Fruit fly (Drosophila melanogaster) whole organism, adult: ENCODE measurements around the gene Doc1.

ENCODE experiments used
- CG12768 ChIP-seq: fragments of 200-800 bp; sonication (Bioruptor generic); optimal IDR thresholded peaks from 2 replicates; lab custom pipeline; 2017; ENCODE audit warnings: missing biosample characterization, missing genetic modification characterization, mild to moderate bottlenecking, moderate library complexity, missing genetic modification reagents
- CG1620 ChIP-seq: fragments of 200-800 bp; sonication (Bioruptor generic); optimal IDR thresholded peaks from 2 replicates; lab custom pipeline; 2016; ENCODE audit warnings: missing biosample characterization, missing genetic modification characterization
- CG5204 ChIP-seq: fragments of 200-800 bp; sonication (Bioruptor generic); optimal IDR thresholded peaks from 2 replicates; lab custom pipeline; 2016; ENCODE audit warnings: missing biosample characterization, missing genetic modification characterization
- CG7045 ChIP-seq: fragments of 200-800 bp; sonication (Bioruptor generic); optimal IDR thresholded peaks from 2 replicates; lab custom pipeline; 2017; ENCODE audit warnings: missing biosample characterization, mild to moderate bottlenecking, missing genetic modification characterization
- Clk ChIP-seq: fragments of 200-800 bp; sonication (Bioruptor generic); optimal IDR thresholded peaks from 2 replicates; lab custom pipeline; 2017; ENCODE audit warnings: missing biosample characterization, missing genetic modification characterization
- Crg-1 ChIP-seq: fragments of 200-800 bp; sonication (Bioruptor generic); optimal IDR thresholded peaks from 2 replicates; lab custom pipeline; 2016; ENCODE audit warnings: missing biosample characterization, missing genetic modification characterization
- Mnt ChIP-seq: fragments of 200-800 bp; sonication (Bioruptor generic); optimal IDR thresholded peaks from 2 replicates; lab custom pipeline; 2016; ENCODE audit warnings: missing biosample characterization, mild to moderate bottlenecking, missing genetic modification characterization
- cic ChIP-seq: fragments of 200-800 bp; sonication (Bioruptor generic); optimal IDR thresholded peaks from 2 replicates; lab custom pipeline; 2017; ENCODE audit warnings: missing biosample characterization, mild to moderate bottlenecking, missing genetic modification characterization, moderate library complexity
- kay ChIP-seq: fragments of 200-800 bp; sonication (Bioruptor generic); peaks from one replicate; lab custom pipeline; 2016; ENCODE audit warnings: missing biosample characterization, missing genetic modification characterization, borderline replicate concordance
- ovo ChIP-seq: fragments of 200-800 bp; sonication (Bioruptor generic); optimal IDR thresholded peaks from 2 replicates; lab custom pipeline; 2016; ENCODE audit warnings: missing biosample characterization, missing genetic modification characterization
- tj ChIP-seq: fragments of 200-800 bp; sonication (Bioruptor generic); optimal IDR thresholded peaks from 3 replicates; lab custom pipeline; 2017; ENCODE audit warnings: missing biosample characterization, mild to moderate bottlenecking, missing genetic modification characterization, moderate library complexity

dm6 chr3L:9013745-9014144 lies 27.4 kb upstream of the Doc1 start:
- TF ChIP-seq CG1620 (no peak), Crg-1 (GFP tag; lab: Kevin White, UChicago) (no peak), CG12768 (GFP tag; lab: Kevin White, UChicago) (no peak), kay (GFP tag; lab: Kevin White, UChicago) (no peak), Clk (GFP tag; lab: Kevin White, UChicago) (no peak), Mnt (no peak), cic (GFP tag; lab: Kevin White, UChicago) (no peak), CG5204 (GFP tag; lab: Kevin White, UChicago) (no peak), ovo (no peak), tj (no peak), CG7045 (no peak)
